Fruit fly (Drosophila melanogaster) whole organism, prepupa: ENCODE results near the gene galla-2.
A peak's percentile ranks its signal among the peaks of the same experiment; 100 is the strongest.

Experiments
- Blimp-1 ChIP-seq: fragments of 200-800 bp; sonication (Bioruptor generic); optimal IDR thresholded peaks from 3 replicates; lab custom pipeline; 2017; ENCODE audit warnings: missing biosample characterization, missing genetic modification characterization, mild to moderate bottlenecking, moderate library complexity, missing genetic modification reagents
- CG10631 ChIP-seq: fragments of 200-800 bp; sonication (Bioruptor generic); optimal IDR thresholded peaks from 2 replicates; lab custom pipeline; 2016; ENCODE audit warnings: missing biosample characterization, missing genetic modification characterization
- CG11762 ChIP-seq: fragments of 200-800 bp; sonication (Bioruptor generic); optimal IDR thresholded peaks from 3 replicates; lab custom pipeline; 2016; ENCODE audit warnings: missing biosample characterization, missing genetic modification characterization; ENCODE audit not compliant: insufficient read depth
- CG11902 ChIP-seq: fragments of 200-800 bp; sonication (Bioruptor generic); optimal IDR thresholded peaks from 3 replicates; lab custom pipeline; 2016; ENCODE audit warnings: missing biosample characterization, missing genetic modification characterization
- CG15336 ChIP-seq: fragments of 200-800 bp; sonication (Bioruptor generic); IDR thresholded peaks from 2 replicates; pipeline ENCODE4 v1.3.6; 2022; ENCODE audit warnings: missing biosample characterization, missing genetic modification characterization
- CG1621 ChIP-seq: fragments of 200-800 bp; sonication (Bioruptor generic); optimal IDR thresholded peaks from 3 replicates; lab custom pipeline; 2018; ENCODE audit warnings: missing biosample characterization, mild to moderate bottlenecking, missing genetic modification characterization
- CG16779 ChIP-seq: fragments of 200-800 bp; sonication (Bioruptor generic); optimal IDR thresholded peaks from 3 replicates; lab custom pipeline; 2017; ENCODE audit warnings: missing biosample characterization, mild to moderate bottlenecking, missing genetic modification characterization
- CG3032 ChIP-seq: fragments of 200-800 bp; optimal IDR thresholded peaks from 2 replicates; lab custom pipeline; 2019; ENCODE audit warnings: missing biosample characterization, mild to moderate bottlenecking, missing genetic modification characterization, moderate library complexity
- CG32006 ChIP-seq: fragments of 200-800 bp; sonication (Bioruptor generic); optimal IDR thresholded peaks from 3 replicates; lab custom pipeline; 2017; ENCODE audit warnings: missing biosample characterization, mild to moderate bottlenecking, missing genetic modification characterization
- CG34406 ChIP-seq: fragments of 200-800 bp; sonication (Bioruptor generic); optimal IDR thresholded peaks from 3 replicates; lab custom pipeline; 2016; ENCODE audit warnings: missing biosample characterization, missing genetic modification characterization
- CG3919 ChIP-seq: fragments of 200-800 bp; sonication (Bioruptor generic); optimal IDR thresholded peaks from 3 replicates; lab custom pipeline; 2016; ENCODE audit warnings: missing biosample characterization, missing genetic modification characterization
- CG4318 ChIP-seq: fragments of 200-800 bp; sonication (Bioruptor generic); optimal IDR thresholded peaks from 3 replicates; lab custom pipeline; 2017; ENCODE audit warnings: missing biosample characterization, mild to moderate bottlenecking, missing genetic modification characterization
- CG6276 ChIP-seq: fragments of 200-800 bp; sonication (Bioruptor generic); optimal IDR thresholded peaks from 2 replicates; lab custom pipeline; 2017; ENCODE audit warnings: missing biosample characterization, mild to moderate bottlenecking, missing genetic modification characterization
- CG6792 ChIP-seq: fragments of 200-800 bp; sonication (Bioruptor generic); optimal IDR thresholded peaks from 3 replicates; lab custom pipeline; 2016; ENCODE audit warnings: missing biosample characterization, missing genetic modification characterization
- CG6808 ChIP-seq: fragments of 200-800 bp; sonication (Bioruptor generic); optimal IDR thresholded peaks from 3 replicates; lab custom pipeline; 2017; ENCODE audit warnings: missing biosample characterization, missing genetic modification characterization, mild to moderate bottlenecking, moderate library complexity, missing genetic modification reagents
- CG6854 ChIP-seq: fragments of 200-800 bp; sonication (Bioruptor generic); optimal IDR thresholded peaks from 2 replicates; lab custom pipeline; 2017; ENCODE audit warnings: missing biosample characterization, mild to moderate bottlenecking, missing genetic modification characterization
- CG7368 ChIP-seq: fragments of 200-800 bp; sonication (Bioruptor generic); optimal IDR thresholded peaks from 3 replicates; lab custom pipeline; 2016; ENCODE audit warnings: missing biosample characterization, missing genetic modification characterization
- CG8119 ChIP-seq: fragments of 200-800 bp; sonication (Bioruptor generic); IDR thresholded peaks from 3 replicates; pipeline ENCODE4 v1.3.6; 2022; ENCODE audit warnings: missing biosample characterization, missing genetic modification characterization
- CG8319 ChIP-seq: fragments of 200-800 bp; sonication (Bioruptor generic); optimal IDR thresholded peaks from 3 replicates; lab custom pipeline; 2016; ENCODE audit warnings: missing biosample characterization, missing genetic modification characterization
- CG8632 ChIP-seq: fragments of 200-800 bp; sonication (Bioruptor generic); optimal IDR thresholded peaks from 3 replicates; lab custom pipeline; 2016; ENCODE audit warnings: missing biosample characterization, missing genetic modification characterization
- Eip78C ChIP-seq: fragments of 200-800 bp; sonication (Bioruptor generic); peaks from one replicate; lab custom pipeline; 2016; ENCODE audit warnings: missing biosample characterization, missing genetic modification characterization
- Eip93F ChIP-seq: fragments of 200-800 bp; sonication (Bioruptor generic); optimal IDR thresholded peaks from 2 replicates; lab custom pipeline; 2016; ENCODE audit warnings: missing biosample characterization, mild to moderate bottlenecking, missing genetic modification characterization
- Hr38 ChIP-seq: sonication (Bioruptor generic); optimal IDR thresholded peaks from 2 replicates; lab custom pipeline; 2016; ENCODE audit warnings: missing biosample characterization, missing genetic modification characterization
- Hr39 ChIP-seq: fragments of 200-800 bp; sonication (Bioruptor generic); optimal IDR thresholded peaks from 2 replicates; lab custom pipeline; 2016; ENCODE audit warnings: missing biosample characterization, missing genetic modification characterization
- Hr4 ChIP-seq: fragments of 200-800 bp; sonication (Bioruptor generic); optimal IDR thresholded peaks from 3 replicates; lab custom pipeline; 2016; ENCODE audit warnings: missing biosample characterization, missing genetic modification characterization
- Lpt ChIP-seq: fragments of 200-800 bp; sonication (Bioruptor generic); optimal IDR thresholded peaks from 3 replicates; lab custom pipeline; 2016; ENCODE audit warnings: missing biosample characterization, missing genetic modification characterization
- Met ChIP-seq: fragments of 200-800 bp; sonication (Bioruptor generic); optimal IDR thresholded peaks from 3 replicates; lab custom pipeline; 2016; ENCODE audit warnings: missing biosample characterization, missing genetic modification characterization
- OdsH ChIP-seq: fragments of 200-800 bp; sonication (Bioruptor generic); optimal IDR thresholded peaks from 3 replicates; lab custom pipeline; 2016; ENCODE audit warnings: missing biosample characterization, missing genetic modification characterization
- Smox ChIP-seq: fragments of 200-800 bp; sonication (Bioruptor generic); optimal IDR thresholded peaks from 3 replicates; lab custom pipeline; 2016; ENCODE audit warnings: missing biosample characterization, missing genetic modification characterization
- Sox102F ChIP-seq: fragments of 200-800 bp; sonication (Bioruptor generic); optimal IDR thresholded peaks from 2 replicates; lab custom pipeline; 2016; ENCODE audit warnings: missing biosample characterization, mild to moderate bottlenecking, missing genetic modification characterization
- Sox14 ChIP-seq: fragments of 200-800 bp; sonication (Bioruptor generic); optimal IDR thresholded peaks from 3 replicates; lab custom pipeline; 2016; ENCODE audit warnings: missing biosample characterization, missing genetic modification characterization
- Sox15 ChIP-seq: fragments of 200-800 bp; sonication (Bioruptor generic); optimal IDR thresholded peaks from 3 replicates; lab custom pipeline; 2016; ENCODE audit warnings: missing biosample characterization, missing genetic modification characterization
- achi ChIP-seq: fragments of 200-800 bp; sonication (Bioruptor generic); optimal IDR thresholded peaks from 3 replicates; lab custom pipeline; 2016; ENCODE audit warnings: missing biosample characterization, missing genetic modification characterization
- acj6 ChIP-seq: fragments of 200-800 bp; sonication (Bioruptor generic); optimal IDR thresholded peaks from 3 replicates; lab custom pipeline; 2016; ENCODE audit warnings: missing biosample characterization, missing genetic modification characterization
- cyc ChIP-seq: fragments of 200-800 bp; sonication (Bioruptor generic); optimal IDR thresholded peaks from 3 replicates; lab custom pipeline; 2016; ENCODE audit warnings: missing biosample characterization, missing genetic modification characterization
- dac ChIP-seq: fragments of 200-800 bp; sonication (Bioruptor generic); optimal IDR thresholded peaks from 2 replicates; lab custom pipeline; 2017; ENCODE audit warnings: missing biosample characterization, mild to moderate bottlenecking, missing genetic modification characterization
- dsx ChIP-seq: fragments of 200-800 bp; optimal IDR thresholded peaks from 3 replicates; lab custom pipeline; 2019; ENCODE audit warnings: missing biosample characterization, mild to moderate bottlenecking, missing genetic modification characterization, moderate library complexity; ENCODE audit not compliant: poor library complexity, severe bottlenecking
- esn ChIP-seq: fragments of 200-800 bp; sonication (Bioruptor generic); optimal IDR thresholded peaks from 2 replicates; lab custom pipeline; 2016; ENCODE audit warnings: missing biosample characterization, mild to moderate bottlenecking, missing genetic modification characterization, moderate library complexity
- fd59A ChIP-seq: fragments of 200-800 bp; sonication (Bioruptor generic); optimal IDR thresholded peaks from 2 replicates; lab custom pipeline; 2017; ENCODE audit warnings: missing biosample characterization, mild to moderate bottlenecking, missing genetic modification characterization, missing genetic modification reagents
- fd85E ChIP-seq: fragments of 200-800 bp; sonication (Bioruptor generic); optimal IDR thresholded peaks from 3 replicates; lab custom pipeline; 2016; ENCODE audit warnings: missing biosample characterization, missing genetic modification characterization
- fkh ChIP-seq: fragments of 200-800 bp; sonication (Bioruptor generic); optimal IDR thresholded peaks from 3 replicates; lab custom pipeline; 2017; ENCODE audit warnings: missing biosample characterization, mild to moderate bottlenecking, missing genetic modification characterization, moderate library complexity
- lz ChIP-seq: fragments of 200-800 bp; sonication (Bioruptor generic); optimal IDR thresholded peaks from 3 replicates; lab custom pipeline; 2016; ENCODE audit warnings: missing biosample characterization, missing genetic modification characterization
- pdm3 ChIP-seq: fragments of 200-800 bp; sonication (Bioruptor generic); optimal IDR thresholded peaks from 3 replicates; lab custom pipeline; 2016; ENCODE audit warnings: missing biosample characterization, missing genetic modification characterization
- spab ChIP-seq: fragments of 200-800 bp; sonication (Bioruptor generic); optimal IDR thresholded peaks from 2 replicates; lab custom pipeline; 2017; ENCODE audit warnings: missing biosample characterization, mild to moderate bottlenecking, missing genetic modification characterization, missing genetic modification reagents
- ss ChIP-seq, 2 experiments: fragments of 200-800 bp; sonication (Bioruptor generic); optimal IDR thresholded peaks; 2 replicates in 1 of 2; 3 replicates in 1 of 2; lab custom pipeline; 2017 to 2018; ENCODE audit warnings: mild to moderate bottlenecking in 2 of 2, missing biosample characterization in 2 of 2, missing genetic modification characterization in 2 of 2, moderate library complexity in 1 of 2
- svp ChIP-seq: fragments of 200-800 bp; sonication (Bioruptor generic); peaks from one replicate; lab custom pipeline; 2016; ENCODE audit warnings: missing biosample characterization, missing genetic modification characterization
- topi ChIP-seq: fragments of 200-800 bp; sonication (Bioruptor generic); optimal IDR thresholded peaks from 3 replicates; lab custom pipeline; 2016; ENCODE audit warnings: missing biosample characterization, missing genetic modification characterization
- vri ChIP-seq: fragments of 200-800 bp; sonication (Bioruptor generic); optimal IDR thresholded peaks from 3 replicates; lab custom pipeline; 2016; ENCODE audit warnings: missing biosample characterization, mild to moderate bottlenecking, missing genetic modification characterization

Gene galla-2

DNA sequence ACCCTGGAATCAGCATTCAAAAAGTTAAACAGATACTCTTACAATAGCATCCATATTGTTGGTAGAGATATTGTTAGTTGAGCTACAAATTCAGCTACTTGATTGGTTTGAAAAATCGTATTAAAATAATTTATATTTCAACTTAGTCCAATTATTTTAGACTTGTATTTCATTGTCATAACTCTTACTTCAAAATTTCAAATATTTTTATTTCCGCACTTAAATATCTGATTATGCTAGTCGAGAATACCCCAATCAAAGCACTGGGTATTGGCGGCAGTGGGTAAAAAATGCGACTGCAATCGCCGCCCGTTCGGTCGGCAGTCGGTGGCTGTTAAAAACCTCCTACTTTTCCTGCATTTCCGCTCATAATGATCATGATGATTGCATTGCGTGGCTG lies 46.1 kb downstream of the galla-2 start (continued):
- TF ChIP-seq Sox14 (GFP tag; lab: Kevin White, UChicago) (no peak), CG7368 (GFP tag; lab: Kevin White, UChicago) (peak; percentile 87), fd85E (GFP tag; lab: Kevin White, UChicago) (peak; percentile 62), CG8119 (GFP tag; lab: Robert Waterston, UW) (peak; percentile 51; the same call in 2 of the 3 replicates), vri (GFP tag; lab: Kevin White, UChicago) (no peak), CG8632 (GFP tag; lab: Kevin White, UChicago) (peak; percentile 52), CG11762 (peak; percentile 90), Hr39 (GFP tag; lab: Kevin White, UChicago) (no peak), Met (GFP tag; lab: Kevin White, UChicago) (peak; percentile 30), fkh (GFP tag; lab: Kevin White, UChicago) (no peak), CG15336 (GFP tag; lab: Robert Waterston, UW) (peak; percentile 56), CG1621 (no peak), CG4318 (peak; percentile 46)

dm6 chr3L:10931430-10931829 lies 48.7 kb downstream of the galla-2 start:
- TF ChIP-seq CG6808 (GFP tag; lab: Kevin White, UChicago) (peak; percentile 61), achi (GFP tag; lab: Kevin White, UChicago) (peak; percentile 83), CG34406 (peak; percentile 23), fd85E (GFP tag; lab: Kevin White, UChicago) (no peak), CG15336 (GFP tag; lab: Robert Waterston, UW) (peak; percentile 88), Eip78C (GFP tag; lab: Kevin White, UChicago) (peak; percentile 91), CG16779 (peak; percentile 68), Hr4 (GFP tag; lab: Kevin White, UChicago) (peak; percentile 61), Met (GFP tag; lab: Kevin White, UChicago) (peak; percentile 34), CG6854 (GFP tag; lab: Kevin White, UChicago) (no peak), lz (GFP tag; lab: Kevin White, UChicago) (no peak), CG6792 (GFP tag; lab: Kevin White, UChicago) (peak; percentile 47), spab (GFP tag; lab: Kevin White, UChicago) (peak; percentile 69), Eip93F (GFP tag; lab: Kevin White, UChicago) (no peak), CG4318 (peak; percentile 79), CG3919 (GFP tag; lab: Kevin White, UChicago) (peak; percentile 53), fd59A (GFP tag; lab: Kevin White, UChicago) (peak; percentile 74), acj6 (peak; percentile 71), svp (GFP tag; lab: Kevin White, UChicago) (peak; percentile 53), ss (GFP tag; optimal IDR thresholded peaks at IDR 0.05; lab: Kevin White, UChicago) (peak; percentile 60 to 75), CG7368 (GFP tag; lab: Kevin White, UChicago) (peak; percentile 39), CG11902 (no peak), topi (GFP tag; lab: Kevin White, UChicago) (peak; percentile 21), Lpt (peak; percentile 69), CG1621 (peak; percentile 55), CG8632 (GFP tag; lab: Kevin White, UChicago) (peak; percentile 43), pdm3 (peak; percentile 63), CG32006 (peak; percentile 89), cyc (GFP tag; lab: Kevin White, UChicago) (no peak), Smox (GFP tag; lab: Kevin White, UChicago) (no peak), fkh (GFP tag; lab: Kevin White, UChicago) (no peak), Blimp-1 (GFP tag; lab: Kevin White, UChicago) (no peak), CG8319 (GFP tag; lab: Kevin White, UChicago) (no peak), Sox102F (no peak), dsx (GFP tag; lab: Kevin White, UChicago) (peak; percentile 63), Sox15 (GFP tag; lab: Kevin White, UChicago) (no peak), CG10631 (GFP tag; lab: Kevin White, UChicago) (peak; percentile 85), esn (GFP tag; lab: Kevin White, UChicago) (peak; percentile 1), CG11762 (peak; percentile 34), CG6276 (GFP tag; lab: Kevin White, UChicago) (peak; percentile 73), Hr39 (GFP tag; lab: Kevin White, UChicago) (no peak), OdsH (GFP tag; lab: Kevin White, UChicago) (peak; percentile 69), CG3032 (tag; lab: Kevin White, UChicago) (peak; percentile 83), Hr38 (GFP tag; lab: Kevin White, UChicago) (no peak), dac (GFP tag; lab: Kevin White, UChicago) (peak; percentile 53)
